Fruit fly (Drosophila melanogaster): ENCODE data around the gene sov.

sov gene

DNA sequence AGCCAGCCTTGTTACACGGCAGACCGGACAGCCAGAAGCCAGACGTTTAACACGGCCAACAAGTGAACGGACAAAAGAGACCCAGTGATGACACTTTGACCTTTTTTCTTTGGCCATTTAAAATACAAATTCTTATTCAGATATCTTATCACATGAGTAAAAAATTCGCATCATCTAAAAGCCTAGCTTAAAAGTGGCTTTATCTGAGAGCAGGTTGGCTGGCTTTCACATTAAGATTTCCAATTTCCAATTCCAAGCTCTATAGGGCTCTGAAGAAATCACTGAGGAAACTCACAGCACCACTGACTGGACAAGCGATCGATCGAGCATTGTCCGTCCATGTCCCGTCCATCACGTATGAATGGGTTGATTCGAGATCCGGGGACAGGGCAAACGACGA is 19.5 kb downstream of the sov start:
- TF ChIP-seq CG15011 (GFP tag; optimal IDR thresholded peaks at IDR 0.05) (no peak), CG12391 (tag; optimal IDR thresholded peaks at IDR 0.05) (no peak), CG9932 (GFP tag; IDR thresholded peaks at IDR 0.05) (no peak), CG5180 (GFP tag; optimal IDR thresholded peaks at IDR 0.05) (peak; percentile 89), nom (GFP tag; optimal IDR thresholded peaks at IDR 0.05) (no peak), Sry-β (GFP tag; optimal IDR thresholded peaks at IDR 0.05) (peak; percentile 81), Med (GFP tag) (peak; percentile 43), row (GFP tag; IDR thresholded peaks at IDR 0.05) (peak; percentile 62), CG15269 (tag; optimal IDR thresholded peaks at IDR 0.05) (peak; percentile 46)

DNA sequence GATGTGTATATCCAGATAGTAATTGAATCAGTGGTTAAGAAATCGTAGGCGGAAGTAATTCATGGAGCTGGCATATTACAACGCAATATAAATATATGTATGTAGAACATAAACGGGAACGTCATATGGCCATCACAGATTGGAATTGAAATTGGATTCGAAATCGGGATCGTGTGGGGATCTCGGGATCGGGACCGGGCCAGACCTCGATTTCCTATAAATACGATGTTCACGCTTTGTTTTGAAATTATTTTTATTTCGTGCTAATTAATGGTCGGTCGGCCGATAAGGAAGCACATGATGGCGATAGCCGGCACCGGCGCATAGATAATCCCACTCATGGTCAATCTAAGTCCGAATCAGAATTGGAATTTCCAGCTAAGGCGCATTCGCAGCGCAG is 20.2 kb downstream of the sov start:
- TF ChIP-seq Scr (GFP tag; IDR thresholded peaks at IDR 0.05; ENCODE audit: partially characterized antibody) (no peak), sug (tag; optimal IDR thresholded peaks at IDR 0.05) (peak; percentile 6), CG34376 (GFP tag; optimal IDR thresholded peaks at IDR 0.05) (peak; percentile 47)

DNA sequence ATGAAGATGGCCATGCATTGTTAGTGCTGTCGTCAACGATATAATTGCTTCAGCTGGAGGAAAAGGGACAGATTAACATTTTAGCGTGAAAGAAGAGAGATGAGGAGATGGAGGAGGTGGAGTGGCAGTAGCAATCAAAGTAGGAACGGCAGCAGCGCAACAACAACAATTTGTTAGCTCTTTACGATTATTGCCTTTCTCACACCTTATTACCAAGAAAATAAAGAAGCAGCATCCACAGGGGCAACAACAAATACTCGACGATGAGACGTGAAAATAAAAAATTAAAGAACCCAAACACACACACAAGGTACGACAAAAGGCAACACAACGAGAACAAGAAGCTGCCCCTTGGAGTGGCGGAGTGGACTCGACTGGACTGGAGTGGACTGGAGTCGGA is 20.8 kb downstream of the sov start:
- no peak for TF ChIP-seq amos (GFP tag; IDR thresholded peaks at IDR 0.05; ENCODE audit: partially characterized antibody)
- TF ChIP-seq bbx (GFP tag; IDR thresholded peaks at IDR 0.05; ENCODE audit: partially characterized antibody), result no peak
- TF ChIP-seq CG4360 (GFP tag; IDR thresholded peaks at IDR 0.05), result peak; percentile 73
- no peak for TF ChIP-seq bowl (GFP tag; IDR thresholded peaks at IDR 0.05)
- no peak for TF ChIP-seq CG11504 (tag; optimal IDR thresholded peaks at IDR 0.05)
- TF ChIP-seq Scr (GFP tag; IDR thresholded peaks at IDR 0.05; ENCODE audit: partially characterized antibody), result no peak
- TF ChIP-seq CG13296 (GFP tag; optimal IDR thresholded peaks at IDR 0.05), result no peak
- TF ChIP-seq Stat92E (GFP tag; optimal IDR thresholded peaks at IDR 0.05), result peak in 1 of 3 experiments; percentile 67
- no peak for TF ChIP-seq CG11696 (GFP tag; IDR thresholded peaks at IDR 0.05)
- no peak for TF ChIP-seq Atf6 (GFP tag; IDR thresholded peaks at IDR 0.05)
- TF ChIP-seq CG31441 (GFP tag; IDR thresholded peaks at IDR 0.05), result no peak
- no peak for TF ChIP-seq dmrt99B (tag; optimal IDR thresholded peaks at IDR 0.05)
- TF ChIP-seq dati (GFP tag; IDR thresholded peaks at IDR 0.05), result no peak
- TF ChIP-seq z (GFP tag; IDR thresholded peaks at IDR 0.05), result peak; percentile 18; the same call in 1 of the 3 replicates
- no peak for TF ChIP-seq Hsf (GFP tag; optimal IDR thresholded peaks at IDR 0.05)
- peak; percentile 10 for TF ChIP-seq pros (GFP tag; optimal IDR thresholded peaks at IDR 0.05)
- no peak for TF ChIP-seq seq (GFP tag; IDR thresholded peaks at IDR 0.05)
- no peak for TF ChIP-seq Hr78 (GFP tag; optimal IDR thresholded peaks at IDR 0.05)
- TF ChIP-seq btn (GFP tag; optimal IDR thresholded peaks at IDR 0.05), result no peak
- no peak for TF ChIP-seq zfh2 (GFP tag; optimal IDR thresholded peaks at IDR 0.05)
- no peak for TF ChIP-seq peb (GFP tag; IDR thresholded peaks at IDR 0.05)
- no peak for TF ChIP-seq ham (GFP tag; IDR thresholded peaks at IDR 0.05)
- TF ChIP-seq zen2 (GFP tag; IDR thresholded peaks at IDR 0.05; ENCODE audit: partially characterized antibody), result no peak
- TF ChIP-seq CG18599 (GFP tag; optimal IDR thresholded peaks at IDR 0.05), result no peak
- no peak for TF ChIP-seq Doc3 (GFP tag; IDR thresholded peaks at IDR 0.05; ENCODE audit: partially characterized antibody)
- no peak for TF ChIP-seq CG13624 (GFP tag; optimal IDR thresholded peaks at IDR 0.05)
